Fruit fly (Drosophila melanogaster) whole organism, adult: ENCODE measurements around the gene Rh2.

Experiments
- CG5204 ChIP-seq: fragments of 200-800 bp; sonication (Bioruptor generic); optimal IDR thresholded peaks from 2 replicates; lab custom pipeline; 2016; ENCODE audit warnings: missing biosample characterization, missing genetic modification characterization
- CG7101 ChIP-seq: fragments of 200-800 bp; sonication (Bioruptor generic); optimal IDR thresholded peaks from 2 replicates; lab custom pipeline; 2018; ENCODE audit warnings: missing biosample characterization, mild to moderate bottlenecking, missing genetic modification characterization, moderate library complexity
- bab1 ChIP-seq: fragments of 200-800 bp; sonication (Bioruptor generic); optimal IDR thresholded peaks from 3 replicates; lab custom pipeline; 2019; ENCODE audit warnings: missing biosample characterization, mild to moderate bottlenecking, missing genetic modification characterization, moderate library complexity
- kay ChIP-seq: fragments of 200-800 bp; sonication (Bioruptor generic); peaks from one replicate; lab custom pipeline; 2016; ENCODE audit warnings: missing biosample characterization, missing genetic modification characterization, borderline replicate concordance
- toe ChIP-seq: fragments of 200-800 bp; sonication (Bioruptor generic); optimal IDR thresholded peaks from 2 replicates; lab custom pipeline; 2016; ENCODE audit warnings: missing biosample characterization, missing genetic modification characterization

- TF ChIP-seq kay (GFP tag; lab: Kevin White, UChicago), result no peak
- no peak for TF ChIP-seq toe (GFP tag; lab: Kevin White, UChicago)
- no peak for TF ChIP-seq CG5204 (GFP tag; lab: Kevin White, UChicago)
- no peak for TF ChIP-seq CG7101 (tag; lab: Kevin White, UChicago)
- TF ChIP-seq bab1 (GFP tag; lab: Kevin White, UChicago), result no peak
Observed at dm6 chr3R:18902858-18903257, 3.6 kb downstream of the Rh2 start, which contains the start of gene CG34284.
